Fruit fly (Drosophila melanogaster) whole organism, embryonic: ENCODE results near the gene Sfp26Ad.

ENCODE experiments used
- Atf3 ChIP-seq: fragments of 200-800 bp; sonication (Bioruptor generic); optimal IDR thresholded peaks from 3 replicates; lab custom pipeline; 2016; ENCODE audit warnings: missing biosample characterization, missing genetic modification characterization
- B-H2 ChIP-seq: fragments of 200-800 bp; sonication (Bioruptor generic); optimal IDR thresholded peaks from 2 replicates; lab custom pipeline; 2018; ENCODE audit warnings: missing biosample characterization, mild to moderate bottlenecking, missing genetic modification characterization
- Blimp-1 ChIP-seq: fragments of 200-800 bp; sonication (Bioruptor generic); optimal IDR thresholded peaks from 3 replicates; lab custom pipeline; 2018; ENCODE audit warnings: missing biosample characterization, missing genetic modification characterization, mild to moderate bottlenecking, moderate library complexity, missing genetic modification reagents
- CG10209 ChIP-seq: fragments of 200-800 bp; sonication (Bioruptor generic); optimal IDR thresholded peaks from 3 replicates; lab custom pipeline; 2017; ENCODE audit warnings: missing biosample characterization, mild to moderate bottlenecking, missing genetic modification characterization, missing genetic modification reagents
- CG10267 ChIP-seq: fragments of 200-800 bp; sonication (Bioruptor generic); optimal IDR thresholded peaks from 2 replicates; lab custom pipeline; 2018; ENCODE audit warnings: missing biosample characterization, mild to moderate bottlenecking, missing genetic modification characterization, moderate library complexity
- CG13123 ChIP-seq: fragments of 200-800 bp; sonication (Bioruptor generic); optimal IDR thresholded peaks from 2 replicates; lab custom pipeline; 2016; ENCODE audit warnings: missing biosample characterization, missing genetic modification characterization
- CG15696 ChIP-seq: fragments of 200-800 bp; sonication (Bioruptor generic); optimal IDR thresholded peaks from 2 replicates; lab custom pipeline; 2019; ENCODE audit warnings: missing biosample characterization, mild to moderate bottlenecking, missing genetic modification characterization, moderate library complexity
- CG17359 ChIP-seq: fragments of 200-800 bp; sonication (Bioruptor generic); optimal IDR thresholded peaks from 3 replicates; lab custom pipeline; 2018; ENCODE audit warnings: missing biosample characterization, mild to moderate bottlenecking, missing genetic modification characterization, moderate library complexity
- CG2712 ChIP-seq: fragments of 200-800 bp; optimal IDR thresholded peaks from 3 replicates; lab custom pipeline; 2019; ENCODE audit warnings: missing biosample characterization, mild to moderate bottlenecking, missing genetic modification characterization, moderate library complexity
- CG3065 ChIP-seq: fragments of 200-800 bp; sonication (Bioruptor generic); optimal IDR thresholded peaks from 2 replicates; lab custom pipeline; 2016; ENCODE audit warnings: missing biosample characterization, missing genetic modification characterization
- CG32532 ChIP-seq: fragments of 200-800 bp; sonication (Bioruptor generic); IDR thresholded peaks from 2 replicates; pipeline ENCODE4 v1.3.6; 2022; ENCODE audit warnings: missing biosample characterization, missing genetic modification characterization
- CG32767 ChIP-seq: fragments of 200-800 bp; sonication (Bioruptor generic); IDR thresholded peaks from 2 replicates; pipeline ENCODE4 v1.3.6; 2022; ENCODE audit warnings: missing biosample characterization, missing genetic modification characterization
- CG43689 ChIP-seq: fragments of 200-800 bp; sonication (Bioruptor generic); IDR thresholded peaks from 2 replicates; pipeline ENCODE4 v1.3.6; 2022; ENCODE audit warnings: missing biosample characterization, missing genetic modification characterization
- CG5245 ChIP-seq: fragments of 200-800 bp; sonication (Bioruptor generic); optimal IDR thresholded peaks from 3 replicates; lab custom pipeline; 2016; ENCODE audit warnings: missing biosample characterization, missing genetic modification characterization
- CG6654 ChIP-seq: fragments of 200-800 bp; sonication (Bioruptor generic); optimal IDR thresholded peaks from 2 replicates; lab custom pipeline; 2017; ENCODE audit warnings: missing biosample characterization, mild to moderate bottlenecking, missing genetic modification characterization
- CG7357 ChIP-seq: fragments of 200-800 bp; sonication (Bioruptor generic); IDR thresholded peaks from 3 replicates; pipeline ENCODE4 v1.3.6; 2022; ENCODE audit warnings: missing biosample characterization, missing genetic modification characterization
- CG8359 ChIP-seq: fragments of 200-800 bp; sonication (Bioruptor generic); optimal IDR thresholded peaks from 2 replicates; lab custom pipeline; 2017; ENCODE audit warnings: missing biosample characterization, mild to moderate bottlenecking, missing genetic modification characterization, borderline replicate concordance
- CG9437 ChIP-seq: fragments of 200-800 bp; sonication (Bioruptor generic); optimal IDR thresholded peaks from 2 replicates; lab custom pipeline; 2018; ENCODE audit warnings: missing biosample characterization, mild to moderate bottlenecking, missing genetic modification characterization
- CG9817 ChIP-seq: fragments of 200-800 bp; sonication (Bioruptor generic); optimal IDR thresholded peaks from 2 replicates; lab custom pipeline; 2018; ENCODE audit warnings: missing biosample characterization, mild to moderate bottlenecking, missing genetic modification characterization, moderate library complexity
- E2f2 ChIP-seq: fragments of 200-800 bp; sonication (Bioruptor generic); IDR thresholded peaks from 2 replicates; pipeline ENCODE4 v1.3.6; 2022; ENCODE audit warnings: missing biosample characterization, missing genetic modification characterization
- HHEX ChIP-seq: fragments of 200-800 bp; sonication (Bioruptor generic); optimal IDR thresholded peaks from 3 replicates; lab custom pipeline; 2017; ENCODE audit warnings: missing biosample characterization, mild to moderate bottlenecking, missing genetic modification characterization, missing genetic modification reagents
- HLH4C ChIP-seq: fragments of 200-800 bp; sonication (Bioruptor generic); IDR thresholded peaks from 3 replicates; pipeline ENCODE4 v1.3.6; 2022; ENCODE audit warnings: missing biosample characterization, missing genetic modification characterization; ENCODE audit not compliant: partially characterized antibody
- Hmr ChIP-seq: fragments of 200-800 bp; sonication (Bioruptor generic); optimal IDR thresholded peaks from 3 replicates; lab custom pipeline; 2017; ENCODE audit warnings: mild to moderate bottlenecking, missing biosample characterization, missing genetic modification reagents, missing genetic modification characterization
- Hr78 ChIP-seq, 2 experiments: fragments of 200-800 bp in 1 of 2; fragments of >200 bp in 1 of 2; sonication (Bioruptor generic) in 1 of 2; optimal IDR thresholded peaks; 2 replicates each; lab custom pipeline; 2017 to 2019; ENCODE audit warnings: missing biosample characterization in 2 of 2, missing genetic modification characterization in 2 of 2, mild to moderate bottlenecking in 1 of 2, moderate library complexity in 1 of 2
- Hsf ChIP-seq: fragments of 200-800 bp; sonication (Bioruptor generic); optimal IDR thresholded peaks from 3 replicates; lab custom pipeline; 2016; ENCODE audit warnings: missing biosample characterization, missing genetic modification characterization
- Oaz ChIP-seq: fragments of 200-800 bp; sonication (Bioruptor generic); IDR thresholded peaks from 2 replicates; pipeline ENCODE4 v1.3.6; 2022; ENCODE audit warnings: missing biosample characterization, missing genetic modification characterization
- Optix ChIP-seq: fragments of 200-800 bp; sonication (Bioruptor generic); IDR thresholded peaks from 3 replicates; pipeline ENCODE4 v1.3.6; 2022; ENCODE audit warnings: missing biosample characterization, missing genetic modification characterization
- Pdp1 ChIP-seq, 2 experiments: fragments of 200-800 bp; sonication (Bioruptor generic); optimal IDR thresholded peaks; 3 replicates each; lab custom pipeline; 2016; ENCODE audit warnings: missing biosample characterization in 2 of 2, missing genetic modification characterization in 2 of 2, mild to moderate bottlenecking in 1 of 2, moderate library complexity in 1 of 2
- Sry-δ ChIP-seq: fragments of 200-800 bp; sonication (Bioruptor generic); optimal IDR thresholded peaks from 2 replicates; lab custom pipeline; 2016; ENCODE audit warnings: missing biosample characterization, missing genetic modification characterization
- al ChIP-seq: fragments of 200-800 bp; sonication (Bioruptor generic); IDR thresholded peaks from 2 replicates; pipeline ENCODE4 v1.3.6; 2022; ENCODE audit warnings: missing biosample characterization, missing genetic modification characterization
- amos ChIP-seq: fragments of 200-800 bp; sonication (Bioruptor generic); IDR thresholded peaks from 2 replicates; pipeline ENCODE4 v1.3.6; 2022; ENCODE audit warnings: missing biosample characterization, missing genetic modification characterization; ENCODE audit not compliant: partially characterized antibody
- aop ChIP-seq: fragments of 200-800 bp; sonication (Bioruptor generic); IDR thresholded peaks from 2 replicates; pipeline ENCODE4 v1.3.6; 2022; ENCODE audit warnings: missing biosample characterization, missing genetic modification characterization
- cas ChIP-seq: fragments of 200-800 bp; sonication (Bioruptor generic); IDR thresholded peaks from 2 replicates; pipeline ENCODE4 v1.3.6; 2022; ENCODE audit warnings: missing biosample characterization, missing genetic modification characterization
- cg ChIP-seq: fragments of 200-800 bp; sonication (Bioruptor generic); optimal IDR thresholded peaks from 3 replicates; lab custom pipeline; 2019; ENCODE audit warnings: missing biosample characterization, mild to moderate bottlenecking, missing genetic modification characterization, moderate library complexity
- corto ChIP-seq: fragments of 200-800 bp; sonication (Bioruptor generic); optimal IDR thresholded peaks from 2 replicates; lab custom pipeline; 2016; ENCODE audit warnings: missing biosample characterization, mild to moderate bottlenecking, missing genetic modification characterization, moderate library complexity
- crol ChIP-seq: fragments of 200-800 bp; sonication (Bioruptor generic); IDR thresholded peaks from 2 replicates; pipeline ENCODE4 v1.3.6; 2022; ENCODE audit warnings: missing biosample characterization, missing genetic modification characterization
- dati ChIP-seq: fragments of 200-800 bp; sonication (Bioruptor generic); IDR thresholded peaks from 2 replicates; pipeline ENCODE4 v1.3.6; 2022; ENCODE audit warnings: missing biosample characterization, missing genetic modification characterization
- gce ChIP-seq: fragments of 200-800 bp; sonication (Bioruptor generic); IDR thresholded peaks from 3 replicates; pipeline ENCODE4 v1.3.6; 2022; ENCODE audit warnings: missing biosample characterization, missing genetic modification characterization
- gcm2 ChIP-seq: fragments of 200-800 bp; sonication (Bioruptor generic); optimal IDR thresholded peaks from 2 replicates; lab custom pipeline; 2016; ENCODE audit warnings: missing biosample characterization, missing genetic modification characterization
- insv ChIP-seq, 2 experiments: fragments of 200-800 bp; sonication (Bioruptor generic); optimal IDR thresholded peaks; 3 replicates each; lab custom pipeline; 2016 to 2018; ENCODE audit warnings: missing biosample characterization in 2 of 2, missing genetic modification characterization in 2 of 2
- knrl ChIP-seq: fragments of 200-800 bp; sonication (Bioruptor generic); IDR thresholded peaks from 3 replicates; pipeline ENCODE4 v1.3.6; 2022; ENCODE audit warnings: missing biosample characterization, missing genetic modification characterization; ENCODE audit not compliant: partially characterized antibody
- luna ChIP-seq: fragments of 200-800 bp; sonication (Bioruptor generic); optimal IDR thresholded peaks from 2 replicates; lab custom pipeline; 2016; ENCODE audit warnings: missing biosample characterization, missing genetic modification characterization
- mam ChIP-seq: fragments of 200-800 bp; sonication (Bioruptor generic); optimal IDR thresholded peaks from 3 replicates; lab custom pipeline; 2016; ENCODE audit warnings: missing biosample characterization, missing genetic modification characterization
- peb ChIP-seq: fragments of 200-800 bp; sonication (Bioruptor generic); IDR thresholded peaks from 2 replicates; pipeline ENCODE4 v1.3.6; 2022; ENCODE audit warnings: missing biosample characterization, missing genetic modification characterization
- scrt ChIP-seq: fragments of 200-800 bp; sonication (Bioruptor generic); optimal IDR thresholded peaks from 2 replicates; lab custom pipeline; 2018; ENCODE audit warnings: missing biosample characterization, mild to moderate bottlenecking, missing genetic modification characterization, moderate library complexity
- sd ChIP-seq: fragments of 200-800 bp; sonication (Bioruptor generic); optimal IDR thresholded peaks from 3 replicates; lab custom pipeline; 2018; ENCODE audit warnings: missing biosample characterization, mild to moderate bottlenecking, missing genetic modification characterization, moderate library complexity
- sens ChIP-seq: fragments of 200-800 bp; sonication (Bioruptor generic); peaks from one replicate; lab custom pipeline; 2016; ENCODE audit warnings: missing biosample characterization, missing genetic modification characterization
- slbo ChIP-seq: fragments of 200-800 bp; sonication (Bioruptor generic); IDR thresholded peaks from 2 replicates; pipeline ENCODE4 v1.3.6; 2022; ENCODE audit warnings: missing biosample characterization, missing genetic modification characterization
- tin ChIP-seq: fragments of 200-800 bp; sonication (Bioruptor generic); optimal IDR thresholded peaks from 3 replicates; lab custom pipeline; 2016; ENCODE audit warnings: missing biosample characterization, missing genetic modification characterization

The Sfp26Ad gene

dm6 chr2L:5981433-5982333, 38.6 kb upstream of the Sfp26Ad start, which contains the start of gene eIF4A (continued):
- TF ChIP-seq knrl (GFP tag; lab: Robert Waterston, UW): no peak
- no peak for TF ChIP-seq mam (GFP tag; lab: Kevin White, UChicago)
- no peak for TF ChIP-seq HLH4C (GFP tag; lab: Robert Waterston, UW)
- TF ChIP-seq luna (GFP tag; lab: Kevin White, UChicago): no peak
- TF ChIP-seq insv (GFP tag; optimal IDR thresholded peaks at IDR 0.05; lab: Kevin White, UChicago): no peak
- TF ChIP-seq gce (GFP tag; lab: Robert Waterston, UW): no peak
- no peak for TF ChIP-seq CG5245 (GFP tag; lab: Kevin White, UChicago)
- no peak for TF ChIP-seq cg (GFP tag; lab: Kevin White, UChicago)
- peak; percentile 13 for TF ChIP-seq gcm2 (GFP tag; lab: Kevin White, UChicago)
- no peak for TF ChIP-seq HHEX (GFP tag; lab: Kevin White, UChicago)
- no peak for TF ChIP-seq Atf3
- TF ChIP-seq Hr78 (GFP tag; optimal IDR thresholded peaks at IDR 0.05; lab: Kevin White, UChicago): no peak
- no peak for TF ChIP-seq CG7357
- no peak for TF ChIP-seq B-H2 (GFP tag; lab: Kevin White, UChicago)
- TF ChIP-seq cas: no peak
- peak; percentile 12 for TF ChIP-seq CG15696 (tag; lab: Kevin White, UChicago)
- TF ChIP-seq crol (GFP tag; lab: Robert Waterston, UW): no peak
- TF ChIP-seq CG10209: no peak
- TF ChIP-seq sd (tag; lab: Kevin White, UChicago): no peak
- peak; percentile 38 for TF ChIP-seq CG10267
- TF ChIP-seq tin (GFP tag; lab: Kevin White, UChicago): no peak
- TF ChIP-seq aop: no peak
- TF ChIP-seq CG9437 (GFP tag; lab: Kevin White, UChicago): peak; percentile 89
- TF ChIP-seq Sry-δ (GFP tag; lab: Kevin White, UChicago): peak; percentile 95
- TF ChIP-seq CG32767 (GFP tag; lab: Robert Waterston, UW): no peak
- no peak for TF ChIP-seq Hmr (GFP tag; lab: Kevin White, UChicago)
- TF ChIP-seq Hsf: no peak
- no peak for TF ChIP-seq Optix
- no peak for TF ChIP-seq scrt
- no peak for TF ChIP-seq slbo (GFP tag; lab: Robert Waterston, UW)
- no peak for TF ChIP-seq Blimp-1
- no peak for TF ChIP-seq CG8359 (GFP tag; lab: Kevin White, UChicago)
- no peak for TF ChIP-seq amos (GFP tag; lab: Robert Waterston, UW)
- TF ChIP-seq CG17359: no peak
- no peak for TF ChIP-seq peb (GFP tag; lab: Robert Waterston, UW)
- no peak for TF ChIP-seq CG3065
- no peak for TF ChIP-seq CG32532
- TF ChIP-seq CG2712: peak; percentile 55
- no peak for TF ChIP-seq al (GFP tag; lab: Robert Waterston, UW)
- peak in 1 of 2 experiments; percentile 40 for TF ChIP-seq Pdp1 (GFP tag; optimal IDR thresholded peaks at IDR 0.05; lab: Kevin White, UChicago)
- no peak for TF ChIP-seq dati (GFP tag; lab: Robert Waterston, UW)
- peak; percentile 15 for TF ChIP-seq CG9817
- TF ChIP-seq CG43689: no peak
- TF ChIP-seq E2f2 (GFP tag; lab: Robert Waterston, UW): no peak
- no peak for TF ChIP-seq corto
- no peak for TF ChIP-seq CG13123
- no peak for TF ChIP-seq Oaz
- peak; percentile 84 for TF ChIP-seq sens (GFP tag; lab: Kevin White, UChicago)
- no peak for TF ChIP-seq CG6654 (GFP tag; lab: Kevin White, UChicago)
